Worm (Caenorhabditis elegans) whole organism, young adult: ENCODE measurements around the gene ugt-19.
A peak's percentile ranks its signal among the peaks of the same experiment; 100 is the strongest.

ENCODE experiments used
- B0035.1 ChIP-seq: sonication (generic microtip); optimal IDR thresholded peaks from 2 replicates; lab custom pipeline; 2016; ENCODE audit warnings: missing genetic modification characterization, mild to moderate bottlenecking, missing compliant biosample characterization, missing genotype, missing genetic modification reagents
- C06A6.2 ChIP-seq: fragments of 200-800 bp; sonication (Bioruptor generic); conservative IDR thresholded peaks from 2 replicates; pipeline ENCODE4 v1.3.6; 2022; ENCODE audit warnings: missing genetic modification characterization, missing compliant biosample characterization
- C17E4.6 ChIP-seq: fragments of 200-800 bp; sonication (Bioruptor generic); IDR thresholded peaks from 2 replicates; pipeline ENCODE4 v1.3.6; 2022; ENCODE audit warnings: missing genetic modification reagents, missing genetic modification characterization, missing compliant biosample characterization
- D2030.7 ChIP-seq: fragments of 200-800 bp; sonication (Bioruptor generic); IDR thresholded peaks from 2 replicates; pipeline ENCODE4 v1.3.6; 2022; ENCODE audit warnings: missing genetic modification reagents, missing genetic modification characterization, missing compliant biosample characterization
- F10E7.11 ChIP-seq: sonication (generic microtip); optimal IDR thresholded peaks from 2 replicates; lab custom pipeline; 2017; ENCODE audit warnings: mild to moderate bottlenecking, missing genetic modification characterization, moderate library complexity, missing compliant biosample characterization
- F52B5.7 ChIP-seq: sonication (generic microtip); optimal IDR thresholded peaks from 2 replicates; lab custom pipeline; 2016; ENCODE audit warnings: mild to moderate bottlenecking, missing genetic modification characterization, missing compliant biosample characterization
- T07F8.4 ChIP-seq: sonication (generic microtip); optimal IDR thresholded peaks from 2 replicates; lab custom pipeline; 2016; ENCODE audit warnings: mild to moderate bottlenecking, missing genetic modification characterization, moderate library complexity, missing compliant biosample characterization
- Y53F4B.3 ChIP-seq: fragments of 200-800 bp; sonication (Bioruptor generic); IDR thresholded peaks from 2 replicates; pipeline ENCODE4 v1.3.6; 2022; ENCODE audit warnings: missing genetic modification reagents, missing genetic modification characterization, missing compliant biosample characterization
- Y53G8AR.9 ChIP-seq: fragments of 200-800 bp; sonication (Bioruptor generic); conservative IDR thresholded peaks from 2 replicates; pipeline ENCODE4 v1.3.6; 2022; ENCODE audit warnings: missing genetic modification reagents, missing genetic modification characterization, missing compliant biosample characterization
- ZK185.1 ChIP-seq: sonication (generic microtip); optimal IDR thresholded peaks from 2 replicates; lab custom pipeline; 2016; ENCODE audit warnings: mild to moderate bottlenecking, missing genetic modification characterization, missing compliant biosample characterization; ENCODE audit not compliant: poor library complexity, severe bottlenecking
- akir-1 ChIP-seq: fragments of 200-800 bp; sonication (Bioruptor generic); optimal IDR thresholded peaks from 2 replicates; lab custom pipeline; 2018; ENCODE audit warnings: mild to moderate bottlenecking, missing genetic modification characterization, moderate library complexity, missing compliant biosample characterization
- athp-1 ChIP-seq: sonication (generic microtip); optimal IDR thresholded peaks from 2 replicates; lab custom pipeline; 2017; ENCODE audit warnings: mild to moderate bottlenecking, missing genetic modification characterization, missing compliant biosample characterization
- bed-1 ChIP-seq: fragments of 200-800 bp; sonication (Bioruptor generic); IDR thresholded peaks from 2 replicates; pipeline ENCODE4 v1.3.6; 2022; ENCODE audit warnings: missing genetic modification reagents, missing genetic modification characterization, missing compliant biosample characterization
- ccch-3 ChIP-seq: fragments of 200-800 bp; sonication (Bioruptor generic); optimal IDR thresholded peaks from 2 replicates; lab custom pipeline; 2018; ENCODE audit warnings: mild to moderate bottlenecking, missing genetic modification characterization, missing compliant biosample characterization
- ceh-79 ChIP-seq: sonication (generic microtip); optimal IDR thresholded peaks from 2 replicates; lab custom pipeline; 2017; ENCODE audit warnings: mild to moderate bottlenecking, missing genetic modification characterization, missing compliant biosample characterization
- egrh-3 ChIP-seq: fragments of 200-800 bp; sonication (Bioruptor generic); IDR thresholded peaks from 2 replicates; pipeline ENCODE4 v1.3.6; 2022; ENCODE audit warnings: missing genetic modification reagents, missing genetic modification characterization, missing compliant biosample characterization
- fkh-3 ChIP-seq: sonication (generic microtip); optimal IDR thresholded peaks from 2 replicates; lab custom pipeline; 2016; ENCODE audit warnings: mild to moderate bottlenecking, missing genetic modification characterization, missing compliant biosample characterization
- him-1 ChIP-seq: sonication (generic microtip); optimal IDR thresholded peaks from 2 replicates; lab custom pipeline; 2016; ENCODE audit warnings: missing genotype, missing genetic modification reagents, missing genetic modification characterization, missing compliant biosample characterization
- hmg-1.2 ChIP-seq: fragments of 200-800 bp; sonication (Bioruptor generic); IDR thresholded peaks from 2 replicates; pipeline ENCODE4 v1.3.6; 2022; ENCODE audit warnings: missing genetic modification reagents, missing genetic modification characterization, missing compliant biosample characterization
- hrde-1 ChIP-seq: sonication (generic microtip); optimal IDR thresholded peaks from 2 replicates; lab custom pipeline; 2016; ENCODE audit warnings: missing genetic modification characterization, mild to moderate bottlenecking, missing compliant biosample characterization, moderate library complexity, missing genotype, missing genetic modification reagents, borderline replicate concordance
- hsf-1 ChIP-seq: fragments of 200-800 bp; sonication (Bioruptor generic); IDR thresholded peaks from 2 replicates; pipeline ENCODE4 v1.3.6; 2022; ENCODE audit warnings: missing genetic modification reagents, missing genetic modification characterization, missing compliant biosample characterization
- lag-1 ChIP-seq: fragments of 200-800 bp; sonication (Bioruptor generic); IDR thresholded peaks from 2 replicates; pipeline ENCODE4 v1.3.6; 2022; ENCODE audit warnings: missing genetic modification reagents, missing genetic modification characterization, missing compliant biosample characterization
- let-526 ChIP-seq: fragments of 200-800 bp; sonication (Bioruptor generic); IDR thresholded peaks from 2 replicates; pipeline ENCODE4 v1.3.6; 2022; ENCODE audit warnings: missing genetic modification reagents, missing genetic modification characterization, missing compliant biosample characterization
- lin-40 ChIP-seq: sonication (generic microtip); optimal IDR thresholded peaks from 2 replicates; lab custom pipeline; 2016; ENCODE audit warnings: missing genetic modification characterization, mild to moderate bottlenecking, missing compliant biosample characterization, missing genotype, missing genetic modification reagents
- lsy-27 ChIP-seq: sonication (generic microtip); optimal IDR thresholded peaks from 2 replicates; lab custom pipeline; 2017; ENCODE audit warnings: missing genetic modification characterization, mild to moderate bottlenecking, missing compliant biosample characterization, antibody characterized with exemption, missing genotype, borderline replicate concordance; ENCODE audit not compliant: insufficient read depth
- madf-10 ChIP-seq: sonication (generic microtip); optimal IDR thresholded peaks from 2 replicates; lab custom pipeline; 2016; ENCODE audit warnings: mild to moderate bottlenecking, missing genetic modification characterization, missing compliant biosample characterization
- madf-8 ChIP-seq: fragments of 200-800 bp; sonication (Bioruptor generic); conservative IDR thresholded peaks from 2 replicates; pipeline ENCODE4 v1.3.6; 2022; ENCODE audit warnings: missing genetic modification reagents, missing genetic modification characterization, missing compliant biosample characterization
- mel-28 ChIP-seq: sonication (generic microtip); optimal IDR thresholded peaks from 2 replicates; lab custom pipeline; 2016; ENCODE audit warnings: borderline replicate concordance, mild to moderate bottlenecking, missing genetic modification characterization, missing compliant biosample characterization
- nfya-1 ChIP-seq: sonication (generic microtip); optimal IDR thresholded peaks from 2 replicates; lab custom pipeline; 2017; ENCODE audit warnings: antibody characterized with exemption, missing compliant biosample characterization, missing genetic modification characterization, borderline replicate concordance; ENCODE audit not compliant: insufficient read depth
- nfya-2 ChIP-seq: fragments of 200-800 bp; sonication (Bioruptor generic); IDR thresholded peaks from 2 replicates; pipeline ENCODE4 v1.3.6; 2022; ENCODE audit warnings: missing genetic modification reagents, missing genetic modification characterization, missing compliant biosample characterization
- nhr-120 ChIP-seq: fragments of 200-800 bp; sonication (Bioruptor generic); IDR thresholded peaks from 2 replicates; pipeline ENCODE4 v1.3.6; 2022; ENCODE audit warnings: missing genetic modification characterization, missing compliant biosample characterization
- nhr-80 ChIP-seq: sonication (generic microtip); optimal IDR thresholded peaks from 2 replicates; lab custom pipeline; 2016; ENCODE audit warnings: missing genetic modification characterization, missing compliant biosample characterization
- snpc-3.4 ChIP-seq: sonication (generic microtip); optimal IDR thresholded peaks from 2 replicates; lab custom pipeline; 2017; ENCODE audit warnings: missing genetic modification characterization, mild to moderate bottlenecking, missing compliant biosample characterization, antibody characterized with exemption, moderate library complexity, missing genotype, missing genetic modification reagents
- snpc-4 ChIP-seq, 5 experiments: fragments of 150-350 bp in 1 of 5; sonication (generic microtip) in 4 of 5; optimal IDR thresholded peaks; 2 replicates each; lab custom pipeline; 2014 to 2018; ENCODE audit warnings: missing genetic modification characterization in 5 of 5, missing biosample characterization in 3 of 5, antibody characterized with exemption in 2 of 5, mild to moderate bottlenecking in 2 of 5, missing compliant biosample characterization in 2 of 5, missing genotype in 2 of 5, moderate library complexity in 2 of 5, missing genetic modification reagents in 1 of 5
- tbp1 ChIP-seq: fragments of 200-800 bp; sonication (Bioruptor generic); optimal IDR thresholded peaks from 2 replicates; lab custom pipeline; 2018; ENCODE audit warnings: mild to moderate bottlenecking, missing genetic modification characterization, missing compliant biosample characterization
- zfh-2 ChIP-seq: fragments of 200-800 bp; sonication (Bioruptor generic); conservative IDR thresholded peaks from 2 replicates; pipeline ENCODE4 v1.3.6; 2022; ENCODE audit warnings: missing genetic modification reagents, missing genetic modification characterization, missing compliant biosample characterization
- ztf-18 ChIP-seq: sonication (generic microtip); optimal IDR thresholded peaks from 2 replicates; lab custom pipeline; 2016; ENCODE audit warnings: missing genotype, mild to moderate bottlenecking, missing genetic modification characterization, missing compliant biosample characterization
- ztf-25 ChIP-seq: fragments of 200-800 bp; sonication (Bioruptor generic); IDR thresholded peaks from 2 replicates; pipeline ENCODE4 v1.3.6; 2022; ENCODE audit warnings: missing genetic modification reagents, missing genetic modification characterization, missing compliant biosample characterization
- ztf-26 ChIP-seq: sonication (generic microtip); optimal IDR thresholded peaks from 2 replicates; lab custom pipeline; 2017; ENCODE audit warnings: missing genetic modification characterization, missing compliant biosample characterization
- ztf-28 ChIP-seq: fragments of 200-800 bp; sonication (Bioruptor generic); IDR thresholded peaks from 2 replicates; pipeline ENCODE4 v1.3.6; 2022; ENCODE audit warnings: missing genetic modification reagents, missing genetic modification characterization, missing compliant biosample characterization
- ztf-3 ChIP-seq: fragments of 200-800 bp; sonication (Bioruptor generic); optimal IDR thresholded peaks from 2 replicates; lab custom pipeline; 2018; ENCODE audit warnings: mild to moderate bottlenecking, missing genetic modification characterization, missing compliant biosample characterization
- ztf-6 ChIP-seq: fragments of 200-800 bp; sonication (Bioruptor generic); IDR thresholded peaks from 2 replicates; pipeline ENCODE4 v1.3.6; 2022; ENCODE audit warnings: missing genetic modification reagents, missing genetic modification characterization, missing compliant biosample characterization

ugt-19 gene

ce11 chrIV:6112291-6112690 lies 32.5 kb upstream of the ugt-19 start, which contains the start of gene M03D4.3:
Gene M03D4.3, minus strand, starts transcription at chrIV:6112391.
- TF ChIP-seq B0035.1 (tag; lab: Kevin White, UChicago), result no peak
- no peak for TF ChIP-seq F52B5.7 (tag; lab: Kevin White, UChicago)
- no peak for TF ChIP-seq ZK185.1 (tag; lab: Kevin White, UChicago)
- TF ChIP-seq C17E4.6, result no peak
- no peak for TF ChIP-seq Y53G8AR.9 (GFP tag; lab: Robert Waterston, UW)
- TF ChIP-seq lsy-27 (tag; lab: Kevin White, UChicago), result no peak
- no peak for TF ChIP-seq madf-8
- TF ChIP-seq bed-1 (GFP tag; lab: Robert Waterston, UW), result no peak
- no peak for TF ChIP-seq nfya-2 (GFP tag; lab: Robert Waterston, UW)

ce11 chrIV:6108665-6109064 lies 28.9 kb upstream of the ugt-19 start:
- TF ChIP-seq tbp1 (GFP tag; lab: Kevin White, UChicago), result no peak
- no peak for TF ChIP-seq ztf-18 (tag; lab: Kevin White, UChicago)
- no peak for TF ChIP-seq B0035.1 (tag; lab: Kevin White, UChicago)
- no peak for TF ChIP-seq nhr-120
- TF ChIP-seq ccch-3 (GFP tag; lab: Kevin White, UChicago), result no peak
- no peak for TF ChIP-seq ztf-28 (GFP tag; lab: Robert Waterston, UW)
- no peak for TF ChIP-seq Y53F4B.3 (GFP tag; lab: Robert Waterston, UW)

- no peak for TF ChIP-seq ceh-79 (tag; lab: Kevin White, UChicago)
- TF ChIP-seq zfh-2 (GFP tag; lab: Robert Waterston, UW), result peak; percentile 73
- TF ChIP-seq egrh-3 (GFP tag; lab: Robert Waterston, UW), result 0 out of 2 replicates have a peak, but pooled peaks have one; percentile 39
- no peak for TF ChIP-seq D2030.7 (GFP tag; lab: Robert Waterston, UW)
- peak; percentile 7; the same call in 1 of the 2 replicates for TF ChIP-seq hmg-1.2
Observed at ce11 chrIV:6104446-6104845, 24.7 kb upstream of the ugt-19 start.

- TF ChIP-seq F10E7.11 (tag; lab: Kevin White, UChicago) (no peak), ztf-26 (tag; lab: Kevin White, UChicago) (peak; percentile 48), athp-1 (tag; lab: Kevin White, UChicago) (no peak), bed-1 (GFP tag; lab: Robert Waterston, UW) (no peak), him-1 (tag; lab: Kevin White, UChicago) (no peak), nfya-1 (tag; lab: Kevin White, UChicago) (no peak), lag-1 (GFP tag; lab: Robert Waterston, UW) (no peak), akir-1 (GFP tag; lab: Kevin White, UChicago) (no peak), ztf-6 (no peak), mel-28 (tag; lab: Kevin White, UChicago) (no peak), B0035.1 (tag; lab: Kevin White, UChicago) (no peak), snpc-4 (GFP tag; optimal IDR thresholded peaks at IDR 0.05; lab: Kevin White, UChicago) (no peak), snpc-4 (tag; optimal IDR thresholded peaks at IDR 0.05; lab: Kevin White, UChicago) (peak in 1 of 4 experiments; percentile 46), C06A6.2 (GFP tag; lab: Robert Waterston, UW) (peak; percentile 22; the same call in 1 of the 2 replicates), hsf-1 (GFP tag; lab: Robert Waterston, UW) (no peak), hrde-1 (no peak), ztf-25 (GFP tag; lab: Robert Waterston, UW) (no peak), ztf-3 (GFP tag; lab: Kevin White, UChicago) (no peak), fkh-3 (no peak), lin-40 (tag; lab: Kevin White, UChicago) (peak; percentile 73), T07F8.4 (tag; lab: Kevin White, UChicago) (no peak), madf-8 (no peak), madf-10 (tag; lab: Kevin White, UChicago) (no peak), let-526 (GFP tag; lab: Robert Waterston, UW) (no peak), nhr-80 (tag; lab: Kevin White, UChicago) (peak; percentile 77), snpc-3.4 (tag; lab: Kevin White, UChicago) (no peak), lsy-27 (tag; lab: Kevin White, UChicago) (no peak)
Observed at ce11 chrIV:6099770-6100169, 20.0 kb upstream of the ugt-19 start.
